Fruit fly (Drosophila melanogaster) S2 (cell line): ENCODE data around the gene Svil.

Experiments
- CG8478 ChIP-seq: fragments of >200 bp; optimal IDR thresholded peaks from 2 replicates; lab custom pipeline; 2018
- CTCF ChIP-seq, 2 experiments: fragments of >200 bp; optimal IDR thresholded peaks; 2 replicates each; lab custom pipeline; 2018

DNA sequence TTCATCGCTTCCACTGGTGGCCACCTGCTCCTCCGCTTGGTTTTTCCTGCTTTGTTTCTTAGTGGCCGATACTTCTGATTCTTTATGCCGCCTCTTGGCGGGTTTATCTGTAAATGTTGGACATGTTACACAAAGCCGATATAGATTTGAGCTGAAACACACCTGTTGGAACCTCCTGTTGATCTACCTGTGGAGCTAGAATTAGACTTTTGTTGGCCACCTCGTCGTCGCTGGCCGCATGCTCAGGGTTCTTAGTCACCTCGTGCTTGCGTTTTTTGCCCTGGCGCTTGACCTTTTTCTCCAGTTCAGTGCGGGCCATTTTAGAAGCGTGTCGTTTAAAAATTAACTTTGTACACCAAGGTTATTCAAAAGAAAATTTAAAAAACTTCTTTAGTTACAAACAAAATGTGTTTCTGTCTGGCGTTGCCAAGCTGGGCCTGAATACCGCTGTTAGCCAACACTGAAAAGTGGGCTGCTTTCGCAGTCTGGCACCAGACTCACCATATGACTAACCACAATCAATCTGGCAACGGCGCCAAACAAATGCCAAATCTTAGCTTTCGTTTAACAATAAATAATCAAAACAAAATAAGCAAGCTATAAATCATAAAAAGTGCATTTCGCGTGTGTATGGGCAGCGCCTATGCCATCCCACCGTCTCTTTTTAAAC is at the start of gene Svil, which contains the start of gene CG15877:
- no peak for TF ChIP-seq CG8478
- peak in 1 of 2 experiments; percentile 34 for TF ChIP-seq CTCF (optimal IDR thresholded peaks at IDR 0.05; lab: Kevin White, UChicago)
